Fruit fly (Drosophila melanogaster) whole organism, embryonic: Measurements from ENCODE around the gene CG7408.
A peak's percentile ranks its signal among the peaks of the same experiment; 100 is the strongest.

ENCODE experiments used
- CG10147 ChIP-seq: fragments of 200-800 bp; sonication (Bioruptor generic); optimal IDR thresholded peaks from 2 replicates; lab custom pipeline; 2019; ENCODE audit warnings: missing biosample characterization, mild to moderate bottlenecking, missing genetic modification characterization, moderate library complexity
- CG13424 ChIP-seq: fragments of 200-800 bp; sonication (Bioruptor generic); optimal IDR thresholded peaks from 2 replicates; lab custom pipeline; 2019; ENCODE audit warnings: missing biosample characterization, mild to moderate bottlenecking, missing genetic modification characterization, moderate library complexity
- CG14710 ChIP-seq: fragments of 200-800 bp; sonication (Bioruptor generic); optimal IDR thresholded peaks from 3 replicates; lab custom pipeline; 2019; ENCODE audit warnings: missing biosample characterization, mild to moderate bottlenecking, missing genetic modification characterization, moderate library complexity
- CG1529 ChIP-seq: fragments of 200-800 bp; sonication (Bioruptor generic); optimal IDR thresholded peaks from 3 replicates; lab custom pipeline; 2018; ENCODE audit warnings: missing biosample characterization, missing genetic modification characterization
- CG15514 ChIP-seq: fragments of 200-800 bp; sonication (Bioruptor generic); optimal IDR thresholded peaks from 3 replicates; lab custom pipeline; 2017; ENCODE audit warnings: missing biosample characterization, missing genetic modification characterization, mild to moderate bottlenecking, moderate library complexity, missing genetic modification reagents
- CG2120 ChIP-seq: fragments of 200-800 bp; sonication (Bioruptor generic); optimal IDR thresholded peaks from 3 replicates; lab custom pipeline; 2016; ENCODE audit warnings: missing biosample characterization, missing genetic modification characterization
- CG2129 ChIP-seq: fragments of 200-800 bp; sonication (Bioruptor generic); IDR thresholded peaks from 2 replicates; pipeline ENCODE4 v1.3.6; 2022; ENCODE audit warnings: missing biosample characterization, missing genetic modification characterization; ENCODE audit not compliant: partially characterized antibody
- CG2875 ChIP-seq: fragments of 200-800 bp; sonication (Bioruptor generic); optimal IDR thresholded peaks from 2 replicates; lab custom pipeline; 2017; ENCODE audit warnings: missing biosample characterization, mild to moderate bottlenecking, missing genetic modification characterization, missing genetic modification reagents
- CG3163 ChIP-seq: fragments of 200-800 bp; sonication (Bioruptor generic); optimal IDR thresholded peaks from 3 replicates; lab custom pipeline; 2016; ENCODE audit warnings: missing biosample characterization, missing genetic modification characterization
- CG4424 ChIP-seq: fragments of 200-800 bp; sonication (Bioruptor generic); optimal IDR thresholded peaks from 3 replicates; lab custom pipeline; 2016; ENCODE audit warnings: missing biosample characterization, missing genetic modification characterization
- CG6689 ChIP-seq: fragments of 200-800 bp; sonication (Bioruptor generic); IDR thresholded peaks from 2 replicates; pipeline ENCODE4 v1.3.6; 2022; ENCODE audit warnings: missing biosample characterization, missing genetic modification characterization
- CG8388 ChIP-seq: fragments of 200-800 bp; sonication (Bioruptor generic); optimal IDR thresholded peaks from 2 replicates; lab custom pipeline; 2019; ENCODE audit warnings: missing biosample characterization, mild to moderate bottlenecking, missing genetic modification characterization, moderate library complexity
- CG9437 ChIP-seq: fragments of 200-800 bp; sonication (Bioruptor generic); optimal IDR thresholded peaks from 2 replicates; lab custom pipeline; 2018; ENCODE audit warnings: missing biosample characterization, mild to moderate bottlenecking, missing genetic modification characterization
- CG9797 ChIP-seq: fragments of 200-800 bp; sonication (Bioruptor generic); optimal IDR thresholded peaks from 3 replicates; lab custom pipeline; 2018; ENCODE audit warnings: missing biosample characterization, mild to moderate bottlenecking, missing genetic modification characterization
- CG9817 ChIP-seq: fragments of 200-800 bp; sonication (Bioruptor generic); optimal IDR thresholded peaks from 2 replicates; lab custom pipeline; 2018; ENCODE audit warnings: missing biosample characterization, mild to moderate bottlenecking, missing genetic modification characterization, moderate library complexity
- CoRest ChIP-seq: fragments of 200-800 bp; sonication (Bioruptor generic); optimal IDR thresholded peaks from 3 replicates; lab custom pipeline; 2018; ENCODE audit warnings: missing biosample characterization, mild to moderate bottlenecking, missing genetic modification characterization, moderate library complexity
- Dll ChIP-seq: fragments of 200-800 bp; sonication (Bioruptor generic); IDR thresholded peaks from 4 replicates; pipeline ENCODE4 v1.3.6; 2022; ENCODE audit warnings: missing biosample characterization, missing genetic modification characterization; ENCODE audit not compliant: partially characterized antibody
- Dp ChIP-seq: fragments of 200-800 bp; sonication (Bioruptor generic); optimal IDR thresholded peaks from 2 replicates; lab custom pipeline; 2018; ENCODE audit warnings: missing biosample characterization, mild to moderate bottlenecking, missing genetic modification characterization, moderate library complexity
- ERR ChIP-seq: fragments of 200-800 bp; sonication (Bioruptor generic); optimal IDR thresholded peaks from 2 replicates; lab custom pipeline; 2016; ENCODE audit warnings: missing biosample characterization, missing genetic modification characterization
- Fer3 ChIP-seq: fragments of 200-800 bp; sonication (Bioruptor generic); optimal IDR thresholded peaks from 2 replicates; lab custom pipeline; 2018; ENCODE audit warnings: missing biosample characterization, mild to moderate bottlenecking, missing genetic modification characterization, moderate library complexity
- Gsc ChIP-seq: fragments of 200-800 bp; sonication (Bioruptor generic); IDR thresholded peaks from 2 replicates; pipeline ENCODE4 v1.3.6; 2022; ENCODE audit warnings: missing biosample characterization, missing genetic modification characterization
- HLH4C ChIP-seq: fragments of 200-800 bp; sonication (Bioruptor generic); IDR thresholded peaks from 3 replicates; pipeline ENCODE4 v1.3.6; 2022; ENCODE audit warnings: missing biosample characterization, missing genetic modification characterization; ENCODE audit not compliant: partially characterized antibody
- HmgZ ChIP-seq: fragments of 200-800 bp; sonication (Bioruptor generic); optimal IDR thresholded peaks from 2 replicates; lab custom pipeline; 2018; ENCODE audit warnings: missing biosample characterization, mild to moderate bottlenecking, missing genetic modification characterization
- Hsf ChIP-seq: fragments of 200-800 bp; sonication (Bioruptor generic); optimal IDR thresholded peaks from 3 replicates; lab custom pipeline; 2016; ENCODE audit warnings: missing biosample characterization, missing genetic modification characterization
- NfI ChIP-seq: fragments of 200-800 bp; sonication (Bioruptor generic); optimal IDR thresholded peaks from 3 replicates; lab custom pipeline; 2018; ENCODE audit warnings: missing biosample characterization, mild to moderate bottlenecking, missing genetic modification characterization, moderate library complexity
- Rfx ChIP-seq: fragments of 200-800 bp; sonication (Bioruptor generic); IDR thresholded peaks from 2 replicates; pipeline ENCODE4 v1.3.6; 2022; ENCODE audit warnings: missing biosample characterization, missing genetic modification characterization
- Scr ChIP-seq: fragments of 200-800 bp; sonication (Bioruptor generic); IDR thresholded peaks from 2 replicates; pipeline ENCODE4 v1.3.6; 2022; ENCODE audit warnings: missing biosample characterization, missing genetic modification characterization; ENCODE audit not compliant: partially characterized antibody
- Sin3A ChIP-seq: fragments of >200 bp; optimal IDR thresholded peaks from 2 replicates; lab custom pipeline; 2018
- Six4 ChIP-seq: fragments of 200-800 bp; sonication (Bioruptor generic); optimal IDR thresholded peaks from 2 replicates; lab custom pipeline; 2016; ENCODE audit warnings: missing biosample characterization, missing genetic modification characterization
- Usf ChIP-seq: fragments of 200-800 bp; sonication (Bioruptor generic); optimal IDR thresholded peaks from 2 replicates; lab custom pipeline; 2017; ENCODE audit warnings: missing genotype, missing biosample characterization, missing genetic modification characterization
- ash1 ChIP-seq: fragments of 200-800 bp; sonication (Bioruptor generic); optimal IDR thresholded peaks from 2 replicates; lab custom pipeline; 2018; ENCODE audit warnings: missing biosample characterization, mild to moderate bottlenecking, missing genetic modification characterization
- az2 ChIP-seq: fragments of 200-800 bp; sonication (Bioruptor generic); optimal IDR thresholded peaks from 3 replicates; lab custom pipeline; 2016; ENCODE audit warnings: missing biosample characterization, missing genetic modification characterization
- bbx ChIP-seq: fragments of 200-800 bp; sonication (Bioruptor generic); IDR thresholded peaks from 2 replicates; pipeline ENCODE4 v1.3.6; 2022; ENCODE audit warnings: missing biosample characterization, missing genetic modification characterization; ENCODE audit not compliant: partially characterized antibody
- cato ChIP-seq: fragments of 200-800 bp; sonication (Bioruptor generic); optimal IDR thresholded peaks from 2 replicates; lab custom pipeline; 2016; ENCODE audit warnings: missing biosample characterization, missing genetic modification characterization, borderline replicate concordance
- crc ChIP-seq: fragments of 200-800 bp; sonication (Bioruptor generic); optimal IDR thresholded peaks from 2 replicates; lab custom pipeline; 2016; ENCODE audit warnings: missing biosample characterization, missing genetic modification characterization
- dmrt11E ChIP-seq: fragments of 200-800 bp; sonication (Bioruptor generic); optimal IDR thresholded peaks from 3 replicates; lab custom pipeline; 2018; ENCODE audit warnings: missing biosample characterization, mild to moderate bottlenecking, missing genetic modification characterization, moderate library complexity
- dpn ChIP-seq, 2 experiments: fragments of 200-800 bp; sonication (Bioruptor generic); optimal IDR thresholded peaks; 3 replicates each; lab custom pipeline; 2016; ENCODE audit warnings: missing biosample characterization in 2 of 2, missing genetic modification characterization in 2 of 2
- ems ChIP-seq: fragments of 200-800 bp; sonication (Bioruptor generic); optimal IDR thresholded peaks from 3 replicates; lab custom pipeline; 2016; ENCODE audit warnings: missing biosample characterization, missing genetic modification characterization
- fru ChIP-seq: fragments of >200 bp; optimal IDR thresholded peaks from 2 replicates; lab custom pipeline; 2017
- grau ChIP-seq: fragments of 200-800 bp; optimal IDR thresholded peaks from 3 replicates; lab custom pipeline; 2019; ENCODE audit warnings: missing biosample characterization, mild to moderate bottlenecking, missing genetic modification characterization, moderate library complexity
- jumu ChIP-seq: fragments of 200-800 bp; sonication (Bioruptor generic); optimal IDR thresholded peaks from 3 replicates; lab custom pipeline; 2016; ENCODE audit warnings: missing biosample characterization, missing genetic modification characterization
- lilli ChIP-seq: fragments of 200-800 bp; sonication (Bioruptor generic); optimal IDR thresholded peaks from 3 replicates; lab custom pipeline; 2016; ENCODE audit warnings: missing biosample characterization, missing genetic modification characterization
- lov ChIP-seq, 2 experiments: fragments of 200-800 bp in 1 of 2; fragments of >200 bp in 1 of 2; sonication (Bioruptor generic) in 1 of 2; IDR thresholded peaks in 1 of 2; optimal IDR thresholded peaks in 1 of 2; 2 replicates in 1 of 2; 3 replicates in 1 of 2; pipeline versions ENCODE4 v1.3.6 to Lab custom; 2017 to 2022; ENCODE audit warnings: missing biosample characterization in 1 of 2, missing genetic modification characterization in 1 of 2
- maf-S ChIP-seq: fragments of 200-800 bp; sonication (Bioruptor generic); optimal IDR thresholded peaks from 2 replicates; lab custom pipeline; 2016; ENCODE audit warnings: missing biosample characterization, missing genetic modification characterization
- psq ChIP-seq: fragments of 200-800 bp; sonication (Bioruptor generic); optimal IDR thresholded peaks from 2 replicates; lab custom pipeline; 2017; ENCODE audit warnings: missing biosample characterization, missing genetic modification characterization
- pum ChIP-seq: fragments of 200-800 bp; sonication (Bioruptor generic); optimal IDR thresholded peaks from 2 replicates; lab custom pipeline; 2016; ENCODE audit warnings: missing biosample characterization, missing genetic modification characterization
- sd ChIP-seq: fragments of 200-800 bp; sonication (Bioruptor generic); optimal IDR thresholded peaks from 3 replicates; lab custom pipeline; 2018; ENCODE audit warnings: missing biosample characterization, mild to moderate bottlenecking, missing genetic modification characterization, moderate library complexity
- slbo ChIP-seq: fragments of 200-800 bp; sonication (Bioruptor generic); IDR thresholded peaks from 2 replicates; pipeline ENCODE4 v1.3.6; 2022; ENCODE audit warnings: missing biosample characterization, missing genetic modification characterization
- stwl ChIP-seq: fragments of 200-800 bp; sonication (Bioruptor generic); optimal IDR thresholded peaks from 3 replicates; lab custom pipeline; 2018; ENCODE audit warnings: missing biosample characterization, mild to moderate bottlenecking, missing genetic modification characterization, moderate library complexity
- tx ChIP-seq: fragments of 200-800 bp; sonication (Bioruptor generic); optimal IDR thresholded peaks from 2 replicates; lab custom pipeline; 2016; ENCODE audit warnings: missing biosample characterization, missing genetic modification characterization
- yki ChIP-seq: fragments of >200 bp; optimal IDR thresholded peaks from 3 replicates; lab custom pipeline; 2018

The CG7408 gene

DNA sequence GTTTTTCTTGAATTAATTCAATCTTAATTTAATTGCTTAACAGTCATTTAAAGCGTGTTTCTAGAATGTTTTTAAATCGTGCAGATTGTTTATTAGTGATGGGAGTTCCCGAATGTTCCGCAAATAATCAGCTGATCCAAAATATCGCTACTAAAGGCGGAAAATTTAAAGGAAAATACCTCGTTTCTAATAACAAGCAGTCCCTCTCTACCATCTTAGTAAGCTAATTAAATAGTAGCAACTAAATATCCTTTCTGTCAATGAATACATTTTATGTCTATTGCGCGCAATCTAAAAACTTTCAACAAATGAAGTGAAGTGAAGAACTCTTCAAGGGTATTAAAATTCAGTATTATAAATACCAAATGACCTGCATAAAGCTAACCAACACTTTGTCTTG, 33.6 kb downstream of the CG7408 start, which contains the start of gene CG5290 (continued):
- no peak for TF ChIP-seq CG2875 (GFP tag; lab: Kevin White, UChicago)
- TF ChIP-seq lilli (GFP tag; lab: Kevin White, UChicago) = peak; percentile 63
- peak; percentile 26; the same call in 1 of the 2 replicates for TF ChIP-seq Rfx (GFP tag; lab: Robert Waterston, UW)
- TF ChIP-seq CG9797 (GFP tag; lab: Kevin White, UChicago) = peak; percentile 12
- peak; percentile 54 for TF ChIP-seq CG2129 (GFP tag; lab: Robert Waterston, UW)
- TF ChIP-seq CG3163 (GFP tag; lab: Kevin White, UChicago) = peak; percentile 31
- TF ChIP-seq ERR (GFP tag; lab: Kevin White, UChicago) = peak; percentile 57
- peak; percentile 18 for TF ChIP-seq CG4424 (GFP tag; lab: Kevin White, UChicago)
- TF ChIP-seq CG2120 (GFP tag; lab: Kevin White, UChicago) = peak; percentile 67
- peak; percentile 29 for TF ChIP-seq grau (tag; lab: Kevin White, UChicago)
- TF ChIP-seq tx (GFP tag; lab: Kevin White, UChicago) = peak; percentile 30
- TF ChIP-seq CG1529 (GFP tag; lab: Kevin White, UChicago) = no peak
- peak; percentile 61 for TF ChIP-seq HmgZ (tag; lab: Kevin White, UChicago)
- no peak for TF ChIP-seq dmrt11E (tag; lab: Kevin White, UChicago)
- TF ChIP-seq CG10147 (GFP tag; lab: Kevin White, UChicago) = no peak
- TF ChIP-seq Hsf (GFP tag; lab: Kevin White, UChicago) = peak; percentile 54
- TF ChIP-seq CG15514 (GFP tag; lab: Kevin White, UChicago) = peak; percentile 87
- peak; percentile 76 for TF ChIP-seq stwl (tag; lab: Kevin White, UChicago)
- no peak for TF ChIP-seq ems (GFP tag; lab: Kevin White, UChicago)
- peak; percentile 79 for TF ChIP-seq Dll
- peak; percentile 95 for TF ChIP-seq Dp
- no peak; the same call in 1 of the 2 replicates for TF ChIP-seq bbx (GFP tag; lab: Robert Waterston, UW)
- TF ChIP-seq NfI = peak; percentile 7
- TF ChIP-seq pum (GFP tag; lab: Kevin White, UChicago) = peak; percentile 27
- peak; percentile 20 to 36 for TF ChIP-seq dpn (GFP tag; optimal IDR thresholded peaks at IDR 0.05; lab: Kevin White, UChicago)
- TF ChIP-seq CG8388 (GFP tag; lab: Kevin White, UChicago) = no peak
- no peak for TF ChIP-seq CG6689 (GFP tag; lab: Robert Waterston, UW)
- TF ChIP-seq jumu (GFP tag; lab: Kevin White, UChicago) = peak; percentile 27
- peak; percentile 65 for TF ChIP-seq CG14710 (tag; lab: Kevin White, UChicago)
- TF ChIP-seq CG9437 = peak; percentile 19
- TF ChIP-seq fru (lab: Kevin White, UChicago) = no peak
- TF ChIP-seq sd (tag; lab: Kevin White, UChicago) = peak; percentile 18
- TF ChIP-seq az2 = peak; percentile 28
- no peak for TF ChIP-seq HLH4C (GFP tag; lab: Robert Waterston, UW)
- TF ChIP-seq CG9817 (tag; lab: Kevin White, UChicago) = peak; percentile 1
- peak; percentile 4 for TF ChIP-seq Sin3A
- TF ChIP-seq Six4 (GFP tag; lab: Kevin White, UChicago) = no peak
- TF ChIP-seq ash1 (GFP tag; lab: Kevin White, UChicago) = no peak
- no peak for TF ChIP-seq yki (lab: Kevin White, UChicago)
- no peak for TF ChIP-seq lov (optimal IDR thresholded peaks at IDR 0.05; lab: Kevin White, UChicago)
- TF ChIP-seq lov (GFP tag; IDR thresholded peaks at IDR 0.05; lab: Robert Waterston, UW) = no peak
- TF ChIP-seq Fer3 = no peak
- peak; percentile 11 for TF ChIP-seq cato (GFP tag; lab: Kevin White, UChicago)
- peak; percentile 20 for TF ChIP-seq CG13424 (tag; lab: Kevin White, UChicago)
- peak; percentile 77 for TF ChIP-seq Scr (GFP tag; lab: Robert Waterston, UW)
- TF ChIP-seq maf-S = no peak
- TF ChIP-seq Gsc (GFP tag; lab: Robert Waterston, UW) = no peak
- peak; percentile 30 for TF ChIP-seq CoRest (tag; lab: Kevin White, UChicago)
- TF ChIP-seq Usf = no peak
- TF ChIP-seq slbo (GFP tag; lab: Robert Waterston, UW) = peak; percentile 43; the same call in 1 of the 2 replicates
- peak; percentile 13 for TF ChIP-seq crc
- no peak for TF ChIP-seq psq (GFP tag; lab: Kevin White, UChicago)
